Worm (Caenorhabditis elegans): ENCODE measurements around the gene F35G12.5.

DNA sequence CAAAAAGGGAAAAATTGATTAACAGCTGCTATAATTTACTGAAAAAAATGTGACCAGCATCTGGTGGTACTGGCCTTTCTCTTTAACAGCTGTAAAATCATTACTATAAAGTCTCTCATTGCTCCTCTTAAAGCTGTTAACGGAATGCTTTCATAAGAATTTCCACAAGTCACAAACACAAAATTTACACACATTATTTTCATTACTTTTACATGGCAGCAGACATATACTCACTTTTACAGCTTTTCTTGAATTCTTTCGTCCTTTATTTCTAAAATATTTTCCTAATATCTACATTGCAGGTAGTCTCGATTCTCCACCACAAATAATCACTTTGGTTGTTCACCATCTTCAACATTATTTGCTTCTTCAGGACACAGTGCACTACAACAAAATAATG lies 30.6 kb upstream of the F35G12.5 start, which contains the start of gene imph-1:
- no peak for TF ChIP-seq mab-5 (tag; optimal IDR thresholded peaks at IDR 0.05)
- TF ChIP-seq fos-1 (tag; optimal IDR thresholded peaks at IDR 0.05) = no peak
- no peak for TF ChIP-seq nhr-77 (tag; optimal IDR thresholded peaks at IDR 0.05)
- no peak for TF ChIP-seq ztf-4 (tag; optimal IDR thresholded peaks at IDR 0.05)
- no peak for TF ChIP-seq egl-27 (tag; optimal IDR thresholded peaks at IDR 0.05)
- no peak for TF ChIP-seq nhr-25 (tag; optimal IDR thresholded peaks at IDR 0.05)
- TF ChIP-seq elt-1 (tag; optimal IDR thresholded peaks at IDR 0.05) = no peak
- no peak for TF ChIP-seq zag-1 (tag; optimal IDR thresholded peaks at IDR 0.05)
- no peak for TF ChIP-seq nhr-237 (tag; optimal IDR thresholded peaks at IDR 0.05)
- no peak for TF ChIP-seq snpc-4 (tag; optimal IDR thresholded peaks at IDR 0.05)
- TF ChIP-seq aly-2 (tag; optimal IDR thresholded peaks at IDR 0.05) = no peak
- TF ChIP-seq ztf-11 (tag; optimal IDR thresholded peaks at IDR 0.05) = no peak

Measured in whole organism, L2 larva.